Fruit fly (Drosophila melanogaster): ENCODE data around the gene ome.

DNA sequence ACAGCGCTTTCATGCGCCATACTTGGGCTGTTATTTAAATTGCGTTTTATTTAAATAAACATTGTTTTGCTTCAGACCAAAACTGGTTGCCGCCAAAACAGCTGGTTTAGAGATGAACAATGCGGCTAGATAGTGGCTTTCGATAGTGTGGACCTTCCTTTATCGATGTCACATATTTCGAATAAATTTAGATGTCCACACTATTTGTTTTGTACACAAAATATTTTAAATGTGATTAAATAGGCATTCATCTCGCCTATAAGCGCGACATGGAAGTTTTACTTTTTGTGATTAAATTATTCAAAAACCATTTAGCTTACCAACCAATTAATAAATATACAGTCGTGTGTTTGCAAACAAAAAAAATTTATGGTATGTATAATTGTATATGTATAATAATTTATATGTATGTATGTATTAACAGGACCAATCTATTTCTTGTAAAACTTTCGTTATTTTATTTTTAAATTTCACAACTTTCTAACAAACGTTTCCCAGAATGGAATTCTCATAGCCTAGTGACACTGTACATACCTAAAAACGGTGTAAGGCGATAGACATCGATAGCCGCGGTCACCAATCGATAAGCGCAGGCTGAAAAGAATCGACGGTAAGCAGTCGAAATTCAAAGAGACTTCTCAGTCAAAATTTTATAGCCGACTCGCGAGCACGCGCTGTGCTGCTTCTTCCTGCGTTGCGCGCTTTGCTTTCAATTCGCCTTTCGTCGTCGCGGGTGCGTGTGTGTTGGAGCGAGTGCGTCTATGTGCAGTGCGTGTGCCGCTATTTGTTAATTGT is 40.5 kb upstream of the ome start, which contains the start of the genes RecQ5 and dlp:
- peak; percentile 76 for TF ChIP-seq psq (GFP tag; optimal IDR thresholded peaks at IDR 0.05)
- TF ChIP-seq OdsH (GFP tag; optimal IDR thresholded peaks at IDR 0.05), result peak; percentile 62
- TF ChIP-seq Dfd (GFP tag; optimal IDR thresholded peaks at IDR 0.05), result no peak
- TF ChIP-seq usp (GFP tag; optimal IDR thresholded peaks at IDR 0.05), result no peak
- peak; percentile 87 for TF ChIP-seq woc (GFP tag; optimal IDR thresholded peaks at IDR 0.05)

Measured in whole organism, wandering third instar larva.